Worm (Caenorhabditis elegans) whole organism, L3 larva: ENCODE data around the gene rpb-4.
A peak's percentile ranks its signal among the peaks of the same experiment; 100 is the strongest.

ENCODE experiments used
- R02D3.7 ChIP-seq: fragments of 150-350 bp; optimal IDR thresholded peaks from 2 replicates; lab custom pipeline; 2014; ENCODE audit warnings: missing biosample characterization, missing genetic modification characterization
- ZK546.5 ChIP-seq: sonication (generic microtip); optimal IDR thresholded peaks from 2 replicates; lab custom pipeline; 2017; ENCODE audit warnings: missing biosample characterization, missing genetic modification characterization
- aly-2 ChIP-seq: fragments of 150-350 bp; optimal IDR thresholded peaks from 2 replicates; lab custom pipeline; 2014; ENCODE audit warnings: missing biosample characterization, missing genetic modification characterization
- ama-1 ChIP-seq: fragments of 150-350 bp; optimal IDR thresholded peaks from 2 replicates; lab custom pipeline; 2018
- ceh-16 ChIP-seq: sonication (generic microtip); optimal IDR thresholded peaks from 2 replicates; lab custom pipeline; 2017; ENCODE audit warnings: missing biosample characterization, missing genetic modification characterization
- ceh-9 ChIP-seq: sonication (generic microtip); optimal IDR thresholded peaks from 2 replicates; lab custom pipeline; 2018; ENCODE audit warnings: missing biosample characterization, missing genetic modification characterization
- egl-27 ChIP-seq: sonication (generic microtip); optimal IDR thresholded peaks from 4 replicates; lab custom pipeline; 2017; ENCODE audit warnings: missing biosample characterization, missing genetic modification reagents, missing genetic modification characterization
- egl-5 ChIP-seq: fragments of 150-350 bp; optimal IDR thresholded peaks from 2 replicates; lab custom pipeline; 2017; ENCODE audit warnings: missing biosample characterization, missing genetic modification reagents, missing genetic modification characterization, inconsistent platforms
- elt-1 ChIP-seq: fragments of 150-350 bp; optimal IDR thresholded peaks from 2 replicates; lab custom pipeline; 2014; ENCODE audit warnings: missing biosample characterization, missing genetic modification characterization
- elt-2 ChIP-seq: sonication (generic microtip); optimal IDR thresholded peaks from 2 replicates; lab custom pipeline; 2016; ENCODE audit warnings: missing genetic modification reagents, mild to moderate bottlenecking, missing genetic modification characterization, missing compliant biosample characterization
- elt-3 ChIP-seq, 3 experiments: fragments of 150-350 bp in 1 of 3; sonication (generic microtip) in 2 of 3; optimal IDR thresholded peaks; 2 replicates in 2 of 3; 4 replicates in 1 of 3; lab custom pipeline; 2014 to 2017; ENCODE audit warnings: missing biosample characterization in 3 of 3, missing genetic modification characterization in 3 of 3
- eor-1 ChIP-seq, 2 experiments: fragments of 150-350 bp; optimal IDR thresholded peaks; 2 replicates each; lab custom pipeline; 2014 to 2018; ENCODE audit warnings: missing biosample characterization in 2 of 2, missing genetic modification characterization in 2 of 2
- fkh-10 ChIP-seq: sonication (generic microtip); optimal IDR thresholded peaks from 2 replicates; lab custom pipeline; 2017; ENCODE audit warnings: missing biosample characterization, missing genetic modification reagents, missing genetic modification characterization
- fkh-2 ChIP-seq: fragments of 150-350 bp; optimal IDR thresholded peaks from 2 replicates; lab custom pipeline; 2014; ENCODE audit warnings: missing biosample characterization, missing genetic modification reagents, missing genetic modification characterization
- fos-1 ChIP-seq: fragments of 150-350 bp; optimal IDR thresholded peaks from 2 replicates; lab custom pipeline; 2014; ENCODE audit warnings: missing biosample characterization, missing genetic modification characterization
- hmg-11 ChIP-seq: sonication (generic microtip); optimal IDR thresholded peaks from 2 replicates; lab custom pipeline; 2016; ENCODE audit warnings: missing genetic modification characterization, missing compliant biosample characterization
- jun-1 ChIP-seq: fragments of 150-350 bp; optimal IDR thresholded peaks from 2 replicates; lab custom pipeline; 2014; ENCODE audit warnings: missing biosample characterization, missing genetic modification reagents, missing genetic modification characterization
- lin-15B ChIP-seq: fragments of 150-350 bp; optimal IDR thresholded peaks from 2 replicates; lab custom pipeline; 2014; ENCODE audit warnings: missing biosample characterization, missing genetic modification characterization
- lin-39 ChIP-seq: fragments of 150-350 bp; optimal IDR thresholded peaks from 2 replicates; lab custom pipeline; 2018; ENCODE audit warnings: missing biosample characterization, missing genetic modification reagents, missing genetic modification characterization
- lsy-12 ChIP-seq: sonication (generic microtip); optimal IDR thresholded peaks from 2 replicates; lab custom pipeline; 2016; ENCODE audit warnings: mild to moderate bottlenecking, missing genetic modification characterization, missing compliant biosample characterization
- mdl-1 ChIP-seq: fragments of 150-350 bp; optimal IDR thresholded peaks from 2 replicates; lab custom pipeline; 2014; ENCODE audit warnings: missing biosample characterization, missing genetic modification characterization
- mml-1 ChIP-seq: fragments of 150-350 bp; sonication (generic microtip); optimal IDR thresholded peaks from 3 replicates; lab custom pipeline; 2014; ENCODE audit warnings: missing biosample characterization, missing genetic modification characterization
- nfya-1 ChIP-seq: sonication (generic microtip); optimal IDR thresholded peaks from 2 replicates; lab custom pipeline; 2017; ENCODE audit warnings: missing genetic modification characterization, mild to moderate bottlenecking, missing compliant biosample characterization, antibody characterized with exemption, moderate library complexity; ENCODE audit not compliant: insufficient read depth
- nhr-11 ChIP-seq: fragments of 150-350 bp; optimal IDR thresholded peaks from 2 replicates; lab custom pipeline; 2014; ENCODE audit warnings: missing biosample characterization, missing genetic modification characterization
- nhr-12 ChIP-seq: fragments of 150-350 bp; optimal IDR thresholded peaks from 2 replicates; lab custom pipeline; 2014; ENCODE audit warnings: missing biosample characterization, missing genetic modification characterization
- nhr-23 ChIP-seq: fragments of 150-350 bp; optimal IDR thresholded peaks from 2 replicates; lab custom pipeline; 2014; ENCODE audit warnings: missing biosample characterization, missing genetic modification reagents, missing genetic modification characterization
- nhr-25 ChIP-seq: sonication (generic microtip); optimal IDR thresholded peaks from 2 replicates; lab custom pipeline; 2017; ENCODE audit warnings: missing biosample characterization, missing genetic modification characterization
- nhr-28 ChIP-seq: fragments of 150-350 bp; optimal IDR thresholded peaks from 2 replicates; lab custom pipeline; 2014; ENCODE audit warnings: missing biosample characterization, missing genetic modification characterization
- nhr-43 ChIP-seq: sonication (generic microtip); optimal IDR thresholded peaks from 2 replicates; lab custom pipeline; 2016; ENCODE audit warnings: mild to moderate bottlenecking, missing genetic modification characterization, missing compliant biosample characterization; ENCODE audit not compliant: poor library complexity, severe bottlenecking
- nhr-76 ChIP-seq: fragments of 150-350 bp; sonication (generic microtip); optimal IDR thresholded peaks from 5 replicates; lab custom pipeline; 2014; ENCODE audit warnings: missing biosample characterization, missing genetic modification characterization
- nhr-77 ChIP-seq: fragments of 150-350 bp; optimal IDR thresholded peaks from 2 replicates; lab custom pipeline; 2014; ENCODE audit warnings: missing biosample characterization, missing genetic modification characterization
- pha-4 ChIP-seq: fragments of 150-350 bp; optimal IDR thresholded peaks from 2 replicates; lab custom pipeline; 2014; ENCODE audit warnings: missing biosample characterization, missing genetic modification reagents, missing genetic modification characterization
- pqm-1 ChIP-seq: fragments of 150-350 bp; optimal IDR thresholded peaks from 2 replicates; lab custom pipeline; 2017; ENCODE audit warnings: missing biosample characterization, missing genetic modification characterization, inconsistent platforms
- sea-2 ChIP-seq: fragments of 150-350 bp; sonication (generic microtip); optimal IDR thresholded peaks from 4 replicates; lab custom pipeline; 2014; ENCODE audit warnings: missing biosample characterization, missing genetic modification reagents, missing genetic modification characterization
- skn-1 ChIP-seq: fragments of 150-350 bp; optimal IDR thresholded peaks from 2 replicates; lab custom pipeline; 2014; ENCODE audit warnings: missing biosample characterization, missing genetic modification characterization
- snpc-4 ChIP-seq: fragments of 150-350 bp; optimal IDR thresholded peaks from 2 replicates; lab custom pipeline; 2014; ENCODE audit warnings: missing biosample characterization, missing genetic modification characterization
- tbx-2 ChIP-seq: sonication (generic microtip); optimal IDR thresholded peaks from 2 replicates; lab custom pipeline; 2016; ENCODE audit warnings: mild to moderate bottlenecking, missing genetic modification characterization, missing compliant biosample characterization
- unc-39 ChIP-seq: sonication (generic microtip); optimal IDR thresholded peaks from 4 replicates; lab custom pipeline; 2017; ENCODE audit warnings: missing biosample characterization, missing genetic modification characterization
- unc-62 ChIP-seq: fragments of 150-350 bp; sonication (generic microtip); optimal IDR thresholded peaks from 4 replicates; lab custom pipeline; 2014; ENCODE audit warnings: missing biosample characterization, missing genetic modification reagents, missing genetic modification characterization
- zag-1 ChIP-seq: fragments of 150-350 bp; optimal IDR thresholded peaks from 2 replicates; lab custom pipeline; 2014; ENCODE audit warnings: missing biosample characterization, missing genetic modification characterization
- ztf-11 ChIP-seq: fragments of 150-350 bp; optimal IDR thresholded peaks from 2 replicates; lab custom pipeline; 2014; ENCODE audit warnings: missing biosample characterization, missing genetic modification characterization
- ztf-4 ChIP-seq: fragments of 150-350 bp; optimal IDR thresholded peaks from 2 replicates; lab custom pipeline; 2014; ENCODE audit warnings: missing biosample characterization, missing genetic modification characterization

rpb-4 gene

ce11 chrII:7374143-7374542, at the start of gene rpb-4, which contains the start of gene mtch-1:
Gene rpb-4 (plus strand): TSS chrII:7374495.
Gene mtch-1 (minus strand): TSS chrII:7374166.
- no peak for TF ChIP-seq nhr-12 (tag; lab: Kevin White, UChicago)
- TF ChIP-seq nhr-25, result no peak
- TF ChIP-seq nhr-28 (tag; lab: Kevin White, UChicago), result no peak
- no peak for TF ChIP-seq nhr-11
- no peak for TF ChIP-seq jun-1 (tag; lab: Kevin White, UChicago)
- no peak for TF ChIP-seq eor-1 (tag; optimal IDR thresholded peaks at IDR 0.05; lab: Kevin White, UChicago)
- TF ChIP-seq nfya-1, result peak; percentile 62
- peak; percentile 59 for TF ChIP-seq snpc-4 (tag; lab: Kevin White, UChicago)
- TF ChIP-seq fos-1, result no peak
- no peak for TF ChIP-seq fkh-2 (tag; lab: Kevin White, UChicago)
- TF ChIP-seq elt-1, result no peak
- no peak for TF ChIP-seq ZK546.5 (tag; lab: Kevin White, UChicago)
- peak; percentile 29 for TF ChIP-seq elt-2 (tag; lab: Kevin White, UChicago)
- no peak for TF ChIP-seq mml-1 (tag; lab: Kevin White, UChicago)
- no peak for TF ChIP-seq ama-1 (lab: Kevin White, UChicago)
- TF ChIP-seq ztf-4 (tag; lab: Kevin White, UChicago), result no peak
- no peak for TF ChIP-seq R02D3.7 (tag; lab: Kevin White, UChicago)
- TF ChIP-seq zag-1 (tag; lab: Kevin White, UChicago), result no peak
- no peak for TF ChIP-seq nhr-76
- TF ChIP-seq ceh-16 (tag; lab: Kevin White, UChicago), result no peak
- TF ChIP-seq pha-4 (tag; lab: Kevin White, UChicago), result peak; percentile 83
- TF ChIP-seq nhr-23, result peak; percentile 28
- no peak for TF ChIP-seq egl-27 (tag; lab: Kevin White, UChicago)
- TF ChIP-seq nhr-43 (tag; lab: Kevin White, UChicago), result no peak
- no peak for TF ChIP-seq pqm-1
- TF ChIP-seq egl-5, result peak; percentile 23
- TF ChIP-seq elt-3 (tag; optimal IDR thresholded peaks at IDR 0.05; lab: Kevin White, UChicago), result no peak
- no peak for TF ChIP-seq unc-39 (tag; lab: Kevin White, UChicago)
- TF ChIP-seq hmg-11, result peak; percentile 38
- no peak for TF ChIP-seq unc-62 (GFP tag; lab: Kevin White, UChicago)
- TF ChIP-seq aly-2, result no peak
- peak; percentile 11 for TF ChIP-seq lin-15B
- no peak for TF ChIP-seq nhr-77 (tag; lab: Kevin White, UChicago)
- no peak for TF ChIP-seq tbx-2 (tag; lab: Kevin White, UChicago)
- no peak for TF ChIP-seq mdl-1 (tag; lab: Kevin White, UChicago)
- no peak for TF ChIP-seq lsy-12 (tag; lab: Kevin White, UChicago)
- TF ChIP-seq, all 47 proteins: peak for 8

- no peak for TF ChIP-seq hmg-11
- no peak for TF ChIP-seq elt-2 (tag; lab: Kevin White, UChicago)
- peak; percentile 37 for TF ChIP-seq nfya-1
- no peak for TF ChIP-seq nhr-77 (tag; lab: Kevin White, UChicago)
- TF ChIP-seq ztf-11 (tag; lab: Kevin White, UChicago), result no peak
- TF ChIP-seq ceh-9, result no peak
- no peak for TF ChIP-seq lsy-12 (tag; lab: Kevin White, UChicago)
- TF ChIP-seq egl-5, result no peak
- no peak for TF ChIP-seq lin-15B
- peak; percentile 37 for TF ChIP-seq lin-39 (tag; lab: Kevin White, UChicago)
- no peak for TF ChIP-seq ceh-16 (tag; lab: Kevin White, UChicago)
- TF ChIP-seq sea-2 (GFP tag; lab: Kevin White, UChicago), result no peak
- TF ChIP-seq tbx-2 (tag; lab: Kevin White, UChicago), result no peak
- no peak for TF ChIP-seq skn-1 (tag; lab: Kevin White, UChicago)
- TF ChIP-seq fkh-10, result peak; percentile 67
- TF ChIP-seq, all 47 proteins: peak for 3
Measured at ce11 chrII:7325063-7325480, 49.2 kb upstream of the rpb-4 start.

ce11 chrII:7326199-7326598, 48.1 kb upstream of the rpb-4 start:
- no peak for TF ChIP-seq zag-1 (tag; lab: Kevin White, UChicago)
- peak; percentile 60 for TF ChIP-seq fkh-10
